Fruit fly (Drosophila melanogaster) whole organism, embryonic: ENCODE data around the gene CG7724.

Source experiments
- ATbp ChIP-seq: fragments of 200-800 bp; sonication (Bioruptor generic); optimal IDR thresholded peaks from 2 replicates; lab custom pipeline; 2017; ENCODE audit warnings: missing biosample characterization, mild to moderate bottlenecking, missing genetic modification characterization, missing genetic modification reagents
- B-H1 ChIP-seq: fragments of 200-800 bp; sonication (Bioruptor generic); IDR thresholded peaks from 3 replicates; pipeline ENCODE4 v1.3.6; 2022; ENCODE audit warnings: missing biosample characterization, missing genetic modification characterization
- Bdp1 ChIP-seq: fragments of 200-800 bp; sonication (Bioruptor generic); optimal IDR thresholded peaks from 3 replicates; lab custom pipeline; 2016; ENCODE audit warnings: missing biosample characterization, missing genetic modification characterization
- Bgb ChIP-seq: fragments of 200-800 bp; sonication (Bioruptor generic); IDR thresholded peaks from 2 replicates; pipeline ENCODE4 v1.3.6; 2022; ENCODE audit warnings: missing biosample characterization, missing genetic modification characterization; ENCODE audit not compliant: partially characterized antibody
- C15 ChIP-seq: fragments of 200-800 bp; sonication (Bioruptor generic); IDR thresholded peaks from 3 replicates; pipeline ENCODE4 v1.3.6; 2022; ENCODE audit warnings: missing biosample characterization, missing genetic modification characterization
- CG10147 ChIP-seq: fragments of 200-800 bp; sonication (Bioruptor generic); optimal IDR thresholded peaks from 2 replicates; lab custom pipeline; 2019; ENCODE audit warnings: missing biosample characterization, mild to moderate bottlenecking, missing genetic modification characterization, moderate library complexity
- CG10267 ChIP-seq: fragments of 200-800 bp; sonication (Bioruptor generic); optimal IDR thresholded peaks from 2 replicates; lab custom pipeline; 2018; ENCODE audit warnings: missing biosample characterization, mild to moderate bottlenecking, missing genetic modification characterization, moderate library complexity
- CG12155 ChIP-seq: fragments of 200-800 bp; sonication (Bioruptor generic); optimal IDR thresholded peaks from 3 replicates; lab custom pipeline; 2016; ENCODE audit warnings: missing biosample characterization, missing genetic modification characterization
- CG12236 ChIP-seq: fragments of 200-800 bp; sonication (Bioruptor generic); optimal IDR thresholded peaks from 2 replicates; lab custom pipeline; 2016; ENCODE audit warnings: missing biosample characterization, missing genetic modification characterization
- CG12769 ChIP-seq: fragments of 200-800 bp; sonication (Bioruptor generic); optimal IDR thresholded peaks from 2 replicates; lab custom pipeline; 2019; ENCODE audit warnings: missing biosample characterization, mild to moderate bottlenecking, missing genetic modification characterization, moderate library complexity
- CG14050 ChIP-seq: fragments of 200-800 bp; sonication (Bioruptor generic); IDR thresholded peaks from 3 replicates; pipeline ENCODE4 v1.3.6; 2022; ENCODE audit warnings: missing biosample characterization, missing genetic modification characterization
- CG15514 ChIP-seq: fragments of 200-800 bp; sonication (Bioruptor generic); optimal IDR thresholded peaks from 3 replicates; lab custom pipeline; 2017; ENCODE audit warnings: missing biosample characterization, missing genetic modification characterization, mild to moderate bottlenecking, moderate library complexity, missing genetic modification reagents
- CG18476 ChIP-seq: fragments of 200-800 bp; sonication (Bioruptor generic); optimal IDR thresholded peaks from 2 replicates; lab custom pipeline; 2016; ENCODE audit warnings: missing biosample characterization, mild to moderate bottlenecking, missing genetic modification characterization
- CG2678 ChIP-seq: fragments of 200-800 bp; sonication (Bioruptor generic); optimal IDR thresholded peaks from 3 replicates; lab custom pipeline; 2019; ENCODE audit warnings: missing biosample characterization, mild to moderate bottlenecking, missing genetic modification characterization, moderate library complexity
- CG33213 ChIP-seq: fragments of 200-800 bp; sonication (Bioruptor generic); optimal IDR thresholded peaks from 3 replicates; lab custom pipeline; 2016; ENCODE audit warnings: missing biosample characterization, missing genetic modification characterization
- CG6683 ChIP-seq: fragments of 200-800 bp; sonication (Bioruptor generic); optimal IDR thresholded peaks from 2 replicates; lab custom pipeline; 2017; ENCODE audit warnings: missing biosample characterization, mild to moderate bottlenecking, missing genetic modification characterization, missing genetic modification reagents
- Camta ChIP-seq: fragments of 200-800 bp; sonication (Bioruptor generic); optimal IDR thresholded peaks from 2 replicates; lab custom pipeline; 2016; ENCODE audit warnings: missing biosample characterization, missing genetic modification characterization
- Fer2 ChIP-seq: fragments of 200-800 bp; sonication (Bioruptor generic); optimal IDR thresholded peaks from 2 replicates; lab custom pipeline; 2018; ENCODE audit warnings: missing biosample characterization, mild to moderate bottlenecking, missing genetic modification characterization, moderate library complexity
- Med ChIP-seq: fragments of 200-800 bp; sonication (Bioruptor generic); peaks from one replicate; lab custom pipeline; 2016; ENCODE audit warnings: missing biosample characterization, missing genetic modification characterization, mild to moderate bottlenecking, inconsistent platforms, moderate library complexity
- Meics ChIP-seq: fragments of 200-800 bp; sonication (Bioruptor generic); optimal IDR thresholded peaks from 2 replicates; lab custom pipeline; 2017; ENCODE audit warnings: missing biosample characterization, mild to moderate bottlenecking, missing genetic modification characterization
- Myb ChIP-seq: fragments of 200-800 bp; sonication (Bioruptor generic); optimal IDR thresholded peaks from 2 replicates; lab custom pipeline; 2016; ENCODE audit warnings: missing biosample characterization, missing genetic modification characterization
- NFAT ChIP-seq: fragments of 200-800 bp; sonication (Bioruptor generic); IDR thresholded peaks from 2 replicates; pipeline ENCODE4 v1.3.6; 2022; ENCODE audit warnings: missing biosample characterization, missing genetic modification characterization
- NfI ChIP-seq: fragments of 200-800 bp; sonication (Bioruptor generic); optimal IDR thresholded peaks from 3 replicates; lab custom pipeline; 2018; ENCODE audit warnings: missing biosample characterization, mild to moderate bottlenecking, missing genetic modification characterization, moderate library complexity
- Oaz ChIP-seq: fragments of 200-800 bp; sonication (Bioruptor generic); IDR thresholded peaks from 2 replicates; pipeline ENCODE4 v1.3.6; 2022; ENCODE audit warnings: missing biosample characterization, missing genetic modification characterization
- Ravus ChIP-seq: fragments of 200-800 bp; sonication (Bioruptor generic); IDR thresholded peaks from 2 replicates; pipeline ENCODE4 v1.3.6; 2022; ENCODE audit warnings: missing biosample characterization, missing genetic modification characterization
- Rx ChIP-seq: fragments of 200-800 bp; sonication (Bioruptor generic); IDR thresholded peaks from 2 replicates; pipeline ENCODE4 v1.3.6; 2022; ENCODE audit warnings: missing biosample characterization, missing genetic modification characterization
- Spps ChIP-seq: fragments of 200-800 bp; sonication (Bioruptor generic); optimal IDR thresholded peaks from 2 replicates; lab custom pipeline; 2018; ENCODE audit warnings: missing biosample characterization, mild to moderate bottlenecking, missing genetic modification characterization
- Taf1 ChIP-seq: fragments of 200-800 bp; sonication (Bioruptor generic); IDR thresholded peaks from 2 replicates; pipeline ENCODE4 v1.3.6; 2022; ENCODE audit warnings: missing biosample characterization, missing genetic modification characterization
- Trl ChIP-seq, 3 experiments: fragments of >200 bp in 2 of 3; fragments of 200-800 bp in 1 of 3; sonication (Bioruptor generic) in 1 of 3; optimal IDR thresholded peaks; 2 replicates in 1 of 3; 3 replicates in 2 of 3; lab custom pipeline; 2016 to 2017; ENCODE audit warnings: missing biosample characterization in 1 of 3, missing genetic modification characterization in 1 of 3
- YL-1 ChIP-seq: fragments of 200-800 bp; sonication (Bioruptor generic); optimal IDR thresholded peaks from 3 replicates; lab custom pipeline; 2017; ENCODE audit warnings: missing biosample characterization, mild to moderate bottlenecking, missing genetic modification characterization
- ato ChIP-seq: fragments of 200-800 bp; sonication (Bioruptor generic); IDR thresholded peaks from 2 replicates; pipeline ENCODE4 v1.3.6; 2022; ENCODE audit warnings: missing biosample characterization, missing genetic modification characterization; ENCODE audit not compliant: partially characterized antibody
- bbx ChIP-seq: fragments of 200-800 bp; sonication (Bioruptor generic); IDR thresholded peaks from 2 replicates; pipeline ENCODE4 v1.3.6; 2022; ENCODE audit warnings: missing biosample characterization, missing genetic modification characterization; ENCODE audit not compliant: partially characterized antibody
- chinmo ChIP-seq: fragments of 200-800 bp; sonication (Bioruptor generic); IDR thresholded peaks from 4 replicates; pipeline ENCODE4 v1.3.6; 2022; ENCODE audit warnings: missing biosample characterization, missing genetic modification characterization; ENCODE audit not compliant: partially characterized antibody
- disco-r ChIP-seq: fragments of 200-800 bp; sonication (Bioruptor generic); optimal IDR thresholded peaks from 2 replicates; lab custom pipeline; 2016; ENCODE audit warnings: missing biosample characterization, missing genetic modification characterization
- emc ChIP-seq: fragments of 200-800 bp; sonication (Bioruptor generic); optimal IDR thresholded peaks from 2 replicates; lab custom pipeline; 2016; ENCODE audit warnings: missing biosample characterization, missing genetic modification characterization
- eyg ChIP-seq: fragments of 200-800 bp; sonication (Bioruptor generic); optimal IDR thresholded peaks from 3 replicates; lab custom pipeline; 2016; ENCODE audit warnings: missing biosample characterization, missing genetic modification characterization
- gcm2 ChIP-seq: fragments of 200-800 bp; sonication (Bioruptor generic); optimal IDR thresholded peaks from 2 replicates; lab custom pipeline; 2016; ENCODE audit warnings: missing biosample characterization, missing genetic modification characterization
- ind ChIP-seq: fragments of 200-800 bp; sonication (Bioruptor generic); optimal IDR thresholded peaks from 3 replicates; lab custom pipeline; 2016; ENCODE audit warnings: missing biosample characterization, missing genetic modification characterization
- kni ChIP-seq: fragments of 200-800 bp; sonication (Bioruptor generic); optimal IDR thresholded peaks from 3 replicates; lab custom pipeline; 2017; ENCODE audit warnings: mild to moderate bottlenecking, missing biosample characterization, missing genetic modification reagents, missing genetic modification characterization
- lmd ChIP-seq: fragments of 200-800 bp; sonication (Bioruptor generic); IDR thresholded peaks from 2 replicates; pipeline ENCODE4 v1.3.6; 2022; ENCODE audit warnings: missing biosample characterization, missing genetic modification characterization
- pb ChIP-seq: fragments of 200-800 bp; sonication (Bioruptor generic); optimal IDR thresholded peaks from 3 replicates; lab custom pipeline; 2016; ENCODE audit warnings: missing biosample characterization, missing genetic modification characterization
- row ChIP-seq: fragments of 200-800 bp; sonication (Bioruptor generic); IDR thresholded peaks from 3 replicates; pipeline ENCODE4 v1.3.6; 2022; ENCODE audit warnings: missing biosample characterization, missing genetic modification characterization
- run ChIP-seq: fragments of 200-800 bp; sonication (Bioruptor generic); optimal IDR thresholded peaks from 3 replicates; lab custom pipeline; 2018; ENCODE audit warnings: missing biosample characterization, mild to moderate bottlenecking, missing genetic modification characterization
- ssp ChIP-seq: fragments of 200-800 bp; sonication (Bioruptor generic); IDR thresholded peaks from 2 replicates; pipeline ENCODE4 v1.3.6; 2022; ENCODE audit warnings: missing biosample characterization, missing genetic modification characterization
- toy ChIP-seq: fragments of 200-800 bp; sonication (Bioruptor generic); IDR thresholded peaks from 2 replicates; pipeline ENCODE4 v1.3.6; 2022; ENCODE audit warnings: missing biosample characterization, missing genetic modification characterization
- ttk ChIP-seq: fragments of 200-800 bp; sonication (Bioruptor generic); IDR thresholded peaks from 2 replicates; pipeline ENCODE4 v2.1.2; 2022; ENCODE audit warnings: missing biosample characterization, missing genetic modification characterization
- vvl ChIP-seq: fragments of 200-800 bp; sonication (Bioruptor generic); IDR thresholded peaks from 2 replicates; pipeline ENCODE4 v1.3.6; 2022; ENCODE audit warnings: missing biosample characterization, missing genetic modification characterization
- zen2 ChIP-seq: fragments of 200-800 bp; sonication (Bioruptor generic); IDR thresholded peaks from 3 replicates; pipeline ENCODE4 v1.3.6; 2022; ENCODE audit warnings: missing biosample characterization, missing genetic modification characterization; ENCODE audit not compliant: partially characterized antibody

The CG7724 gene

dm6 chr3L:17009715-17010491, 45.5 kb upstream of the CG7724 start (continued):
- no peak for TF ChIP-seq Camta (GFP tag; lab: Kevin White, UChicago)
- TF ChIP-seq CG14050 (GFP tag; lab: Robert Waterston, UW): peak; percentile 34; the same call in 1 of the 3 replicates
- peak; percentile 44 for TF ChIP-seq ttk (GFP tag; lab: Robert Waterston, UW)
- peak; percentile 27 for TF ChIP-seq NfI (GFP tag; lab: Kevin White, UChicago)
- TF ChIP-seq Myb (GFP tag; lab: Kevin White, UChicago): peak; percentile 2
- TF ChIP-seq CG33213 (GFP tag; lab: Kevin White, UChicago): no peak
- peak; percentile 34 for TF ChIP-seq gcm2 (GFP tag; lab: Kevin White, UChicago)
- TF ChIP-seq kni: peak; percentile 87
- peak; percentile 40; the same call in 1 of the 2 replicates for TF ChIP-seq ato (GFP tag; lab: Robert Waterston, UW)
- peak; percentile 19 for TF ChIP-seq CG12155
- TF ChIP-seq CG2678 (tag; lab: Kevin White, UChicago): peak; percentile 39
- peak; percentile 58 for TF ChIP-seq ATbp (GFP tag; lab: Kevin White, UChicago)
- peak; percentile 45 for TF ChIP-seq Meics (GFP tag; lab: Kevin White, UChicago)
- peak; percentile 46 for TF ChIP-seq CG6683 (GFP tag; lab: Kevin White, UChicago)
- peak; percentile 54 for TF ChIP-seq CG15514
- no peak for TF ChIP-seq Oaz
- no peak for TF ChIP-seq CG12236 (GFP tag; lab: Kevin White, UChicago)
- TF ChIP-seq B-H1: no peak; the same call in 2 of the 3 replicates
- peak; percentile 76; the same call in 1 of the 2 replicates for TF ChIP-seq vvl (GFP tag; lab: Robert Waterston, UW)
- peak; percentile 44 for TF ChIP-seq Rx (GFP tag; lab: Robert Waterston, UW)
- peak; percentile 54; the same call in 2 of the 3 replicates for TF ChIP-seq row
- no peak for TF ChIP-seq ssp
- no peak; the same call in 1 of the 2 replicates for TF ChIP-seq Ravus (GFP tag; lab: Robert Waterston, UW)
- 0 out of 3 replicates have a peak, but pooled peaks have one; percentile 28 for TF ChIP-seq zen2 (GFP tag; lab: Robert Waterston, UW)
- no peak for TF ChIP-seq disco-r (GFP tag; lab: Kevin White, UChicago)
- peak; percentile 32 for TF ChIP-seq run (tag; lab: Kevin White, UChicago)
- TF ChIP-seq toy (GFP tag; lab: Robert Waterston, UW): no peak
- no peak for TF ChIP-seq Spps (tag; lab: Kevin White, UChicago)
- TF ChIP-seq pb (GFP tag; lab: Kevin White, UChicago): peak; percentile 56
- no peak for TF ChIP-seq CG10147 (GFP tag; lab: Kevin White, UChicago)
- peak; percentile 98 for TF ChIP-seq CG12769
- peak; percentile 43 to 54 for TF ChIP-seq Trl (optimal IDR thresholded peaks at IDR 0.05; lab: Kevin White, UChicago)
- no peak for TF ChIP-seq Trl (GFP tag; optimal IDR thresholded peaks at IDR 0.05; lab: Kevin White, UChicago)
- peak; percentile 24 for TF ChIP-seq CG18476 (GFP tag; lab: Kevin White, UChicago)
- peak; percentile 36; the same call in 1 of the 2 replicates for TF ChIP-seq lmd
- peak; percentile 54 for TF ChIP-seq bbx (GFP tag; lab: Robert Waterston, UW)
- TF ChIP-seq emc (GFP tag; lab: Kevin White, UChicago): no peak
- no peak for TF ChIP-seq eyg (GFP tag; lab: Kevin White, UChicago)
- TF ChIP-seq Bdp1 (GFP tag; lab: Kevin White, UChicago): no peak
- no peak for TF ChIP-seq CG10267 (tag; lab: Kevin White, UChicago)
- peak; percentile 87 for TF ChIP-seq Med (GFP tag; lab: Kevin White, UChicago)
- no peak for TF ChIP-seq Fer2
- TF ChIP-seq Bgb (GFP tag; lab: Robert Waterston, UW): peak; percentile 49; the same call in 1 of the 2 replicates
- TF ChIP-seq ind: no peak
- peak; percentile 5; the same call in 1 of the 2 replicates for TF ChIP-seq Taf1 (GFP tag; lab: Robert Waterston, UW)
- no peak; the same call in 1 of the 2 replicates for TF ChIP-seq NFAT (GFP tag; lab: Robert Waterston, UW)
- TF ChIP-seq chinmo: peak; percentile 100
- no peak for TF ChIP-seq YL-1 (GFP tag; lab: Kevin White, UChicago)
- no peak for TF ChIP-seq C15
